Fruit fly (Drosophila melanogaster) whole organism, embryonic: ENCODE data around the gene CCHa1.

Experiments
- BEAF-32 ChIP-seq: fragments of 200-800 bp; sonication (Bioruptor generic); optimal IDR thresholded peaks from 3 replicates; lab custom pipeline; 2017; ENCODE audit warnings: missing biosample characterization, missing genetic modification characterization, mild to moderate bottlenecking, moderate library complexity, missing genetic modification reagents
- CG10274 ChIP-seq: fragments of 200-800 bp; sonication (Bioruptor generic); optimal IDR thresholded peaks from 3 replicates; lab custom pipeline; 2017; ENCODE audit warnings: missing biosample characterization, mild to moderate bottlenecking, missing genetic modification characterization
- CG10565 ChIP-seq: fragments of 200-800 bp; sonication (Bioruptor generic); optimal IDR thresholded peaks from 3 replicates; lab custom pipeline; 2016; ENCODE audit warnings: missing biosample characterization, mild to moderate bottlenecking, missing genetic modification characterization
- CG10979 ChIP-seq: fragments of 200-800 bp; sonication (Bioruptor generic); optimal IDR thresholded peaks from 2 replicates; lab custom pipeline; 2018; ENCODE audit warnings: missing biosample characterization, mild to moderate bottlenecking, missing genetic modification characterization, moderate library complexity
- CG11456 ChIP-seq: fragments of 200-800 bp; sonication (Bioruptor generic); IDR thresholded peaks from 3 replicates; pipeline ENCODE4 v1.3.6; 2022; ENCODE audit warnings: missing biosample characterization, missing genetic modification characterization
- CG16779 ChIP-seq: fragments of 200-800 bp; sonication (Bioruptor generic); IDR thresholded peaks from 2 replicates; pipeline ENCODE4 v1.3.6; 2022; ENCODE audit warnings: missing biosample characterization, missing genetic modification characterization
- CG17802 ChIP-seq: fragments of 200-800 bp; sonication (Bioruptor generic); optimal IDR thresholded peaks from 2 replicates; lab custom pipeline; 2018; ENCODE audit warnings: missing biosample characterization, mild to moderate bottlenecking, missing genetic modification characterization, moderate library complexity
- CG1792 ChIP-seq: fragments of 200-800 bp; sonication (Bioruptor generic); optimal IDR thresholded peaks from 2 replicates; lab custom pipeline; 2016; ENCODE audit warnings: missing biosample characterization, missing genetic modification characterization
- CG18262 ChIP-seq: fragments of 200-800 bp; optimal IDR thresholded peaks from 3 replicates; lab custom pipeline; 2019; ENCODE audit warnings: missing biosample characterization, mild to moderate bottlenecking, missing genetic modification characterization, moderate library complexity
- CG2678 ChIP-seq: fragments of 200-800 bp; sonication (Bioruptor generic); optimal IDR thresholded peaks from 3 replicates; lab custom pipeline; 2019; ENCODE audit warnings: missing biosample characterization, mild to moderate bottlenecking, missing genetic modification characterization, moderate library complexity
- CG2712 ChIP-seq: fragments of 200-800 bp; optimal IDR thresholded peaks from 3 replicates; lab custom pipeline; 2019; ENCODE audit warnings: missing biosample characterization, mild to moderate bottlenecking, missing genetic modification characterization, moderate library complexity
- CG33557 ChIP-seq: fragments of 200-800 bp; sonication (Bioruptor generic); optimal IDR thresholded peaks from 2 replicates; lab custom pipeline; 2019; ENCODE audit warnings: missing biosample characterization, mild to moderate bottlenecking, missing genetic modification characterization, moderate library complexity
- CG4404 ChIP-seq: fragments of 200-800 bp; sonication (Bioruptor generic); IDR thresholded peaks from 2 replicates; pipeline ENCODE4 v1.3.6; 2022; ENCODE audit warnings: missing biosample characterization, missing genetic modification characterization
- CG6254 ChIP-seq: fragments of 200-800 bp; sonication (Bioruptor generic); optimal IDR thresholded peaks from 3 replicates; lab custom pipeline; 2017; ENCODE audit warnings: mild to moderate bottlenecking, missing biosample characterization, missing genetic modification reagents, missing genetic modification characterization
- CG8924 ChIP-seq: fragments of 200-800 bp; optimal IDR thresholded peaks from 3 replicates; lab custom pipeline; 2019; ENCODE audit warnings: missing biosample characterization, mild to moderate bottlenecking, missing genetic modification characterization, moderate library complexity
- Chrac-16 ChIP-seq: fragments of 200-800 bp; sonication (Bioruptor generic); optimal IDR thresholded peaks from 3 replicates; lab custom pipeline; 2016; ENCODE audit warnings: missing biosample characterization, missing genetic modification characterization
- CoRest ChIP-seq: fragments of 200-800 bp; sonication (Bioruptor generic); optimal IDR thresholded peaks from 3 replicates; lab custom pipeline; 2018; ENCODE audit warnings: missing biosample characterization, mild to moderate bottlenecking, missing genetic modification characterization, moderate library complexity
- D19B ChIP-seq: fragments of 200-800 bp; sonication (Bioruptor generic); optimal IDR thresholded peaks from 2 replicates; lab custom pipeline; 2017; ENCODE audit warnings: missing biosample characterization, mild to moderate bottlenecking, missing genetic modification characterization
- Dip3 ChIP-seq: fragments of 200-800 bp; sonication (Bioruptor generic); optimal IDR thresholded peaks from 3 replicates; lab custom pipeline; 2016; ENCODE audit warnings: missing biosample characterization, missing genetic modification characterization
- Dref ChIP-seq: fragments of 200-800 bp; sonication (Bioruptor generic); IDR thresholded peaks from 2 replicates; pipeline ENCODE4 v1.3.6; 2022; ENCODE audit warnings: missing biosample characterization, missing genetic modification characterization
- Drgx ChIP-seq: fragments of 200-800 bp; sonication (Bioruptor generic); IDR thresholded peaks from 2 replicates; pipeline ENCODE4 v1.3.6; 2022; ENCODE audit warnings: missing biosample characterization, missing genetic modification characterization
- HLHmδ ChIP-seq: fragments of 200-800 bp; sonication (Bioruptor generic); optimal IDR thresholded peaks from 2 replicates; lab custom pipeline; 2018; ENCODE audit warnings: missing biosample characterization, mild to moderate bottlenecking, missing genetic modification characterization, moderate library complexity
- Hey ChIP-seq: fragments of 200-800 bp; sonication (Bioruptor generic); optimal IDR thresholded peaks from 3 replicates; lab custom pipeline; 2018; ENCODE audit warnings: missing biosample characterization, mild to moderate bottlenecking, missing genetic modification characterization
- MESR4 ChIP-seq: fragments of 200-800 bp; sonication (Bioruptor generic); optimal IDR thresholded peaks from 2 replicates; lab custom pipeline; 2018; ENCODE audit warnings: missing biosample characterization, mild to moderate bottlenecking, missing genetic modification characterization, moderate library complexity
- Neu2 ChIP-seq: fragments of 200-800 bp; sonication (Bioruptor generic); optimal IDR thresholded peaks from 3 replicates; lab custom pipeline; 2016; ENCODE audit warnings: missing biosample characterization, missing genetic modification characterization, borderline replicate concordance
- Oaz ChIP-seq: fragments of 200-800 bp; sonication (Bioruptor generic); IDR thresholded peaks from 2 replicates; pipeline ENCODE4 v1.3.6; 2022; ENCODE audit warnings: missing biosample characterization, missing genetic modification characterization
- Pdp1 ChIP-seq, 2 experiments: fragments of 200-800 bp; sonication (Bioruptor generic); optimal IDR thresholded peaks; 3 replicates each; lab custom pipeline; 2016; ENCODE audit warnings: missing biosample characterization in 2 of 2, missing genetic modification characterization in 2 of 2, mild to moderate bottlenecking in 1 of 2, moderate library complexity in 1 of 2
- Ptx1 ChIP-seq: fragments of 200-800 bp; sonication (Bioruptor generic); IDR thresholded peaks from 2 replicates; pipeline ENCODE4 v1.3.6; 2022; ENCODE audit warnings: missing biosample characterization, missing genetic modification characterization
- Side ChIP-seq: fragments of 200-800 bp; sonication (Bioruptor generic); optimal IDR thresholded peaks from 2 replicates; lab custom pipeline; 2016; ENCODE audit warnings: missing biosample characterization, missing genetic modification characterization
- Six4 ChIP-seq: fragments of 200-800 bp; sonication (Bioruptor generic); optimal IDR thresholded peaks from 2 replicates; lab custom pipeline; 2016; ENCODE audit warnings: missing biosample characterization, missing genetic modification characterization
- YL-1 ChIP-seq: fragments of 200-800 bp; sonication (Bioruptor generic); optimal IDR thresholded peaks from 3 replicates; lab custom pipeline; 2017; ENCODE audit warnings: missing biosample characterization, mild to moderate bottlenecking, missing genetic modification characterization
- al ChIP-seq: fragments of 200-800 bp; sonication (Bioruptor generic); IDR thresholded peaks from 2 replicates; pipeline ENCODE4 v1.3.6; 2022; ENCODE audit warnings: missing biosample characterization, missing genetic modification characterization
- ara ChIP-seq: fragments of 200-800 bp; sonication (Bioruptor generic); IDR thresholded peaks from 2 replicates; pipeline ENCODE4 v1.3.6; 2022; ENCODE audit warnings: missing biosample characterization, missing genetic modification characterization
- cg ChIP-seq: fragments of 200-800 bp; sonication (Bioruptor generic); optimal IDR thresholded peaks from 3 replicates; lab custom pipeline; 2019; ENCODE audit warnings: missing biosample characterization, mild to moderate bottlenecking, missing genetic modification characterization, moderate library complexity
- chif ChIP-seq, 2 experiments: fragments of 200-800 bp; sonication (Bioruptor generic); optimal IDR thresholded peaks; 3 replicates each; lab custom pipeline; 2016; ENCODE audit warnings: missing biosample characterization in 2 of 2, missing genetic modification characterization in 2 of 2
- croc ChIP-seq: fragments of 200-800 bp; sonication (Bioruptor generic); conservative IDR thresholded peaks from 3 replicates; pipeline ENCODE4 v1.3.6; 2022; ENCODE audit warnings: missing biosample characterization, missing genetic modification characterization
- grau ChIP-seq: fragments of 200-800 bp; optimal IDR thresholded peaks from 3 replicates; lab custom pipeline; 2019; ENCODE audit warnings: missing biosample characterization, mild to moderate bottlenecking, missing genetic modification characterization, moderate library complexity
- gsb ChIP-seq: fragments of 200-800 bp; sonication (Bioruptor generic); IDR thresholded peaks from 2 replicates; pipeline ENCODE4 v1.3.6; 2022; ENCODE audit warnings: missing biosample characterization, missing genetic modification characterization
- hb ChIP-seq: fragments of 200-800 bp; sonication (Bioruptor generic); IDR thresholded peaks from 3 replicates; pipeline ENCODE4 v1.3.6; 2022; ENCODE audit warnings: missing biosample characterization, missing genetic modification characterization; ENCODE audit not compliant: partially characterized antibody
- hkb ChIP-seq, 2 experiments: fragments of 200-800 bp in 1 of 2; fragments of >200 bp in 1 of 2; sonication (Bioruptor generic) in 1 of 2; IDR thresholded peaks in 1 of 2; optimal IDR thresholded peaks in 1 of 2; 2 replicates each; pipeline versions ENCODE4 v1.3.6 to Lab custom; 2017 to 2022; ENCODE audit warnings: missing biosample characterization in 1 of 2, missing genetic modification characterization in 1 of 2
- mirr ChIP-seq: fragments of 200-800 bp; sonication (Bioruptor generic); optimal IDR thresholded peaks from 3 replicates; lab custom pipeline; 2018; ENCODE audit warnings: missing biosample characterization, mild to moderate bottlenecking, missing genetic modification characterization
- odd ChIP-seq: fragments of 200-800 bp; sonication (Bioruptor generic); optimal IDR thresholded peaks from 2 replicates; lab custom pipeline; 2017; ENCODE audit warnings: missing biosample characterization, mild to moderate bottlenecking, missing genetic modification characterization
- pros ChIP-seq: fragments of 200-800 bp; sonication (Bioruptor generic); optimal IDR thresholded peaks from 3 replicates; lab custom pipeline; 2019; ENCODE audit warnings: missing biosample characterization, mild to moderate bottlenecking, missing genetic modification characterization, moderate library complexity
- ttk ChIP-seq: fragments of 200-800 bp; sonication (Bioruptor generic); IDR thresholded peaks from 2 replicates; pipeline ENCODE4 v2.1.2; 2022; ENCODE audit warnings: missing biosample characterization, missing genetic modification characterization
- tx ChIP-seq: fragments of 200-800 bp; sonication (Bioruptor generic); optimal IDR thresholded peaks from 2 replicates; lab custom pipeline; 2016; ENCODE audit warnings: missing biosample characterization, missing genetic modification characterization
- vvl ChIP-seq: fragments of 200-800 bp; sonication (Bioruptor generic); IDR thresholded peaks from 2 replicates; pipeline ENCODE4 v1.3.6; 2022; ENCODE audit warnings: missing biosample characterization, missing genetic modification characterization
- zen2 ChIP-seq: fragments of 200-800 bp; sonication (Bioruptor generic); IDR thresholded peaks from 3 replicates; pipeline ENCODE4 v1.3.6; 2022; ENCODE audit warnings: missing biosample characterization, missing genetic modification characterization; ENCODE audit not compliant: partially characterized antibody
- zfh2 ChIP-seq: fragments of 200-800 bp; sonication (Bioruptor generic); optimal IDR thresholded peaks from 2 replicates; lab custom pipeline; 2016; ENCODE audit warnings: missing biosample characterization, missing genetic modification characterization

Gene CCHa1

dm6 chr3R:14056320-14057053, 40.1 kb downstream of the CCHa1 start, which contains the start of gene foxo (continued):
- TF ChIP-seq grau (tag; lab: Kevin White, UChicago): peak; percentile 92
- peak; percentile 59 for TF ChIP-seq Chrac-16 (GFP tag; lab: Kevin White, UChicago)
- peak; percentile 46; the same call in 2 of the 3 replicates for TF ChIP-seq croc
- no peak for TF ChIP-seq Side
- peak; percentile 74 for TF ChIP-seq CG6254
- peak; percentile 50 for TF ChIP-seq CG17802 (tag; lab: Kevin White, UChicago)
- no peak for TF ChIP-seq CG1792 (GFP tag; lab: Kevin White, UChicago)
- peak; percentile 27; the same call in 1 of the 2 replicates for TF ChIP-seq CG4404 (GFP tag; lab: Robert Waterston, UW)
- TF ChIP-seq YL-1: peak; percentile 26
- TF ChIP-seq Ptx1 (GFP tag; lab: Robert Waterston, UW): peak; percentile 42; the same call in 1 of the 2 replicates
- peak; percentile 96 for TF ChIP-seq CG2678 (tag; lab: Kevin White, UChicago)
- TF ChIP-seq tx (GFP tag; lab: Kevin White, UChicago): no peak
- peak; percentile 33 for TF ChIP-seq zfh2
- peak; percentile 52; the same call in 2 of the 3 replicates for TF ChIP-seq CG11456 (GFP tag; lab: Robert Waterston, UW)
- peak; percentile 71 for TF ChIP-seq Six4
- peak; percentile 89 for TF ChIP-seq CG2712 (tag; lab: Kevin White, UChicago)
- TF ChIP-seq Hey (tag; lab: Kevin White, UChicago): no peak
- peak; percentile 50; the same call in 1 of the 2 replicates for TF ChIP-seq al
- TF ChIP-seq hb (GFP tag; lab: Robert Waterston, UW): no peak
- no peak for TF ChIP-seq CG10565 (GFP tag; lab: Kevin White, UChicago)
- TF ChIP-seq chif (GFP tag; optimal IDR thresholded peaks at IDR 0.05; lab: Kevin White, UChicago): peak in 1 of 2 experiments; percentile 33
- TF ChIP-seq MESR4 (GFP tag; lab: Kevin White, UChicago): no peak
- TF ChIP-seq pros (GFP tag; lab: Kevin White, UChicago): no peak
- no peak; the same call in 1 of the 2 replicates for TF ChIP-seq ttk (GFP tag; lab: Robert Waterston, UW)
- peak; percentile 76 for TF ChIP-seq D19B (GFP tag; lab: Kevin White, UChicago)
- TF ChIP-seq CG18262 (tag; lab: Kevin White, UChicago): peak; percentile 93
- TF ChIP-seq hkb (optimal IDR thresholded peaks at IDR 0.05; lab: Kevin White, UChicago): no peak
- TF ChIP-seq hkb (GFP tag; IDR thresholded peaks at IDR 0.05; lab: Robert Waterston, UW): peak; percentile 44; the same call in 1 of the 2 replicates
- peak; percentile 63 for TF ChIP-seq CG10274 (GFP tag; lab: Kevin White, UChicago)
- TF ChIP-seq HLHmδ: peak; percentile 41
- peak; percentile 24 for TF ChIP-seq Dip3 (GFP tag; lab: Kevin White, UChicago)
- peak; percentile 91 for TF ChIP-seq odd
- peak; percentile 14 to 40 for TF ChIP-seq Pdp1 (GFP tag; optimal IDR thresholded peaks at IDR 0.05; lab: Kevin White, UChicago)
- no peak for TF ChIP-seq Dref
- no peak for TF ChIP-seq CG16779
- TF ChIP-seq CoRest: peak; percentile 95
- TF ChIP-seq vvl (GFP tag; lab: Robert Waterston, UW): peak; percentile 53
- TF ChIP-seq Oaz (GFP tag; lab: Robert Waterston, UW): no peak
- TF ChIP-seq cg (GFP tag; lab: Kevin White, UChicago): peak; percentile 76
- TF ChIP-seq Neu2 (GFP tag; lab: Kevin White, UChicago): no peak
- TF ChIP-seq BEAF-32 (GFP tag; lab: Kevin White, UChicago): no peak
- peak; percentile 29 for TF ChIP-seq ara (GFP tag; lab: Robert Waterston, UW)
- TF ChIP-seq CG10979 (tag; lab: Kevin White, UChicago): peak; percentile 77
- TF ChIP-seq mirr (GFP tag; lab: Kevin White, UChicago): peak; percentile 49
- peak; percentile 94 for TF ChIP-seq CG8924 (tag; lab: Kevin White, UChicago)
- peak; percentile 12 for TF ChIP-seq CG33557 (GFP tag; lab: Kevin White, UChicago)
- TF ChIP-seq gsb: no peak
- TF ChIP-seq zen2 (GFP tag; lab: Robert Waterston, UW): no peak
- TF ChIP-seq Drgx: peak; percentile 45
